Fruit fly (Drosophila melanogaster) whole organism: ENCODE results near the gene CG14506.

Experiments
- CG8478 ChIP-seq: fragments of >200 bp; optimal IDR thresholded peaks from 2 replicates; lab custom pipeline; 2018; ENCODE audit warnings: inconsistent platforms
- Dll ChIP-seq: fragments of >200 bp; optimal IDR thresholded peaks from 2 replicates; lab custom pipeline; 2017
- pan ChIP-seq: fragments of >200 bp; optimal IDR thresholded peaks from 2 replicates; lab custom pipeline; 2017
- psq ChIP-seq: fragments of >200 bp; optimal IDR thresholded peaks from 2 replicates; lab custom pipeline; 2017

DNA sequence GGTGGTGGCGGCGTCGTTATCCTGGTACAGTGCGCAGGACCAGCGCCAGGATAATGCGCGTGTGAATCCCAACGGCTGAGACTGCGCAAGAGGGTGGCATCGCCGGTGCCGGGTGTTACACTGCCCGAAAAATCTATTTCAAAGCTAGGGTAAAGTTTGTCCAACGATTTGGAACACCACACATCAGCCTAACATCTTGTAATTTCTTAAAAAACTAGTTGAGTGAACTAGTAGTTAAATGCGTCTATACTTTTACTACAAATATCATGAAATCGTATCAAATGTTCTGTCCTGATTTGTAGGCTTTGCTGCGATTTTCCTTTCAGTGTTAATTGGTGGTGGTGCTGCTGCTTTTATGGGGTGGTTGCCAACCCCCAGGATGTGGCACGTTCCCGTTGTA lies 31.9 kb downstream of the CG14506 start:
- TF ChIP-seq psq (lab: Kevin White, UChicago): no peak
- TF ChIP-seq CG8478: no peak
- no peak for TF ChIP-seq Dll (lab: Kevin White, UChicago)
- TF ChIP-seq pan (lab: Kevin White, UChicago): no peak
